Fruit fly (Drosophila melanogaster): Measurements from ENCODE around the gene CalpC.

Gene CalpC

DNA sequence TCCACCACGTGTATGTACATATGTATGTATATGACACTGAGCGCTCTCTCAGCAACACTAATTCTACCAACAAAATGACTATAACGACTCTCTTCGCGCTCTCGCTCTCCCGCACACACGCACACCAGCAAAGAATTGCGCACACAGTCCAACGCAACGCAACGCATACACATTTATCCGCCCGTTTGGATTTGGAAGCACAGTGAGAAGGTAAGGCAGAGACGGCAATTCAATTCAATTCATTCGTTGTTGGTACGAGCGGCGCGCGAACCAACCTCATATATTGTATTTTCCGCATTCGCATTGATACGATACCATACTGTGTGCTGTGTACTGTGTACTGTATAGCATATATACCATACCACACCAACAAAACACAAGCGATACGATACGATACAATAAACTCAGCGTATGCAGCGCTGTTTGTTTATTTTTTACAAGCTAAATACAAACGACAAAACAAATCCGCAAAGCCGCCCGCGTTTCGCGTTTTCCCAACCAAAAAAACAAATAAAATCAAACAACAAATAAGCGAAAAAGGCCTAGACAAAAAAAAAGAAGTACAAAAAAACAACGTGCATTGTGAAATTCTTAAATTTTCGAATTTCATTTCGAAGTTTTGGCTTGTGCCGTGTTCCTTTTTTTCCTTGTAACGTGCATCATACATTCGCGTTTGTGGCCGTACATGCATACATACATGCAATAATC lies 8.0 kb downstream of the CalpC start, which contains the start of the genes CG9921 and Dsp1 (continued):
- no peak for TF ChIP-seq caup (GFP tag; optimal IDR thresholded peaks at IDR 0.05; ENCODE audit: severe bottlenecking)
- peak in 1 of 3 experiments; percentile 44 for TF ChIP-seq lola (GFP tag; optimal IDR thresholded peaks at IDR 0.05)
- no peak for TF ChIP-seq CG32772 (GFP tag; IDR thresholded peaks at IDR 0.05)
- TF ChIP-seq Hr78 (GFP tag; optimal IDR thresholded peaks at IDR 0.05): no peak
- TF ChIP-seq CG31388 (GFP tag; optimal IDR thresholded peaks at IDR 0.05): no peak
- no peak for TF ChIP-seq Neu2 (GFP tag; optimal IDR thresholded peaks at IDR 0.05; ENCODE audit: borderline replicate concordance)
- no peak for TF ChIP-seq CG4730 (GFP tag; IDR thresholded peaks at IDR 0.05)
- TF ChIP-seq H2.0 (GFP tag; IDR thresholded peaks at IDR 0.05): no peak
- TF ChIP-seq Camta (GFP tag; optimal IDR thresholded peaks at IDR 0.05): no peak
- no peak for TF ChIP-seq H15 (GFP tag; IDR thresholded peaks at IDR 0.05)
- TF ChIP-seq Awh (GFP tag; IDR thresholded peaks at IDR 0.05): no peak
- TF ChIP-seq CG4282 (GFP tag; optimal IDR thresholded peaks at IDR 0.05): no peak
- no peak for TF ChIP-seq CG5953 (GFP tag; IDR thresholded peaks at IDR 0.05)
- no peak for TF ChIP-seq slp2 (GFP tag; optimal IDR thresholded peaks at IDR 0.05)
- no peak for TF ChIP-seq CG18764 (GFP tag; optimal IDR thresholded peaks at IDR 0.05)
- TF ChIP-seq pb (GFP tag; optimal IDR thresholded peaks at IDR 0.05): no peak
- no peak for TF ChIP-seq CG1647 (GFP tag; optimal IDR thresholded peaks at IDR 0.05)
- no peak for TF ChIP-seq exex (tag; optimal IDR thresholded peaks at IDR 0.05)
- TF ChIP-seq CG14667 (GFP tag; IDR thresholded peaks at IDR 0.05): no peak
- no peak for TF ChIP-seq ash1 (GFP tag; optimal IDR thresholded peaks at IDR 0.05)
- no peak for TF ChIP-seq Dad (GFP tag; optimal IDR thresholded peaks at IDR 0.05)
- TF ChIP-seq tin (GFP tag; optimal IDR thresholded peaks at IDR 0.05): no peak
- TF ChIP-seq CG6272 (GFP tag; IDR thresholded peaks at IDR 0.05): no peak
- TF ChIP-seq CG10959 (GFP tag; IDR thresholded peaks at IDR 0.05): no peak
- TF ChIP-seq luna (GFP tag; optimal IDR thresholded peaks at IDR 0.05): no peak
- no peak for TF ChIP-seq CG9817 (tag; optimal IDR thresholded peaks at IDR 0.05)
- no peak for TF ChIP-seq Sin3A (optimal IDR thresholded peaks at IDR 0.05)
- no peak for TF ChIP-seq CG17385 (GFP tag; optimal IDR thresholded peaks at IDR 0.05)
- TF ChIP-seq CG6175 (GFP tag; IDR thresholded peaks at IDR 0.05): no peak
- TF ChIP-seq D (optimal IDR thresholded peaks at IDR 0.05): no peak
- TF ChIP-seq D (GFP tag; optimal IDR thresholded peaks at IDR 0.05): no peak
- 0 out of 2 replicates have a peak, but pooled peaks have one; percentile 23 for TF ChIP-seq NFAT (GFP tag; IDR thresholded peaks at IDR 0.05)
- TF ChIP-seq CG2199 (GFP tag; IDR thresholded peaks at IDR 0.05): peak; percentile 99
- TF ChIP-seq klu (GFP tag; IDR thresholded peaks at IDR 0.05): no peak
- TF ChIP-seq CG17359 (tag; optimal IDR thresholded peaks at IDR 0.05): peak; percentile 9
- TF ChIP-seq sima (GFP tag; optimal IDR thresholded peaks at IDR 0.05): no peak
- TF ChIP-seq CG8944 (GFP tag; optimal IDR thresholded peaks at IDR 0.05): no peak
- no peak; the same call in 1 of the 2 replicates for TF ChIP-seq stc (GFP tag; IDR thresholded peaks at IDR 0.05)
- no peak for TF ChIP-seq CG4360 (GFP tag; IDR thresholded peaks at IDR 0.05)
- no peak for TF ChIP-seq CG8290 (GFP tag; optimal IDR thresholded peaks at IDR 0.05)
- peak in 1 of 2 experiments; percentile 76 for TF ChIP-seq CG8290 (tag; optimal IDR thresholded peaks at IDR 0.05)
- TF ChIP-seq da (GFP tag; optimal IDR thresholded peaks at IDR 0.05): no peak
- no peak for TF ChIP-seq Hsf (GFP tag; optimal IDR thresholded peaks at IDR 0.05)
- no peak for TF ChIP-seq kni (GFP tag; optimal IDR thresholded peaks at IDR 0.05)
- no peak for TF ChIP-seq CG10267 (tag; optimal IDR thresholded peaks at IDR 0.05)
- no peak for TF ChIP-seq Kr (GFP tag; optimal IDR thresholded peaks at IDR 0.05)
- TF ChIP-seq Ptx1 (GFP tag; IDR thresholded peaks at IDR 0.05): no peak
- peak; percentile 90 for TF ChIP-seq CG32767 (GFP tag; IDR thresholded peaks at IDR 0.05)
- no peak for TF ChIP-seq CG15601 (tag; optimal IDR thresholded peaks at IDR 0.05)
- no peak for TF ChIP-seq CG9215 (GFP tag; IDR thresholded peaks at IDR 0.05)
- TF ChIP-seq CG12219 (GFP tag; optimal IDR thresholded peaks at IDR 0.05): no peak
- no peak for TF ChIP-seq CG1233 (GFP tag; optimal IDR thresholded peaks at IDR 0.05)
